Fruit fly (Drosophila melanogaster): ENCODE measurements around the gene EMC1.
A peak's percentile ranks its signal among the peaks of the same experiment; 100 is the strongest.

EMC1 gene

DNA sequence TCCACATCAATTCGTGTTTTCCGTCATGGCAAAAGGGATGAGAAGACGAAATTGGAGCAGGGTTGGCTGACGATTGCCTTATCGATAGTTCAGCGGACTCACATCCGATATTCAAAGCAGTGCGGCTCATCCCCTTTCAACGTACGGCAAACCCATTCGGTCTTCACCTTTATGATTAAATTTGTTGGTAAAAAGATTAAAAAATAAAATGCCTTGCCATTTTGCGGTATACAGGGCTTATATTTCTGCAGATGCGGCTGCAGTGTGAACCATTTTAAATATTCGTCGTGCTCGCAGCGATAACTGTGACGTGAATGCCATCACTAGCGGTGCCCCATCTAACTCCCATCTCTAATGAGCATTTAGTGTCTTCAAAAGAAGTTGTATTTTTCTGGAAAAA, at the start of gene EMC1, which contains the start of gene Taf7 (continued):
- TF ChIP-seq trem (tag; optimal IDR thresholded peaks at IDR 0.05) (peak; percentile 47), CG7987 (GFP tag; optimal IDR thresholded peaks at IDR 0.05) (no peak), Myb (GFP tag; optimal IDR thresholded peaks at IDR 0.05) (peak; percentile 56), CG13424 (tag; optimal IDR thresholded peaks at IDR 0.05) (peak; percentile 47), Aef1 (GFP tag; IDR thresholded peaks at IDR 0.05) (no peak), NFAT (GFP tag; IDR thresholded peaks at IDR 0.05) (no peak), CG11085 (GFP tag; IDR thresholded peaks at IDR 0.05) (no peak; the same call in 1 of the 2 replicates), MTF-1 (GFP tag; optimal IDR thresholded peaks at IDR 0.05; ENCODE audit: borderline replicate concordance) (no peak), al (GFP tag; IDR thresholded peaks at IDR 0.05) (0 out of 2 replicates have a peak, but pooled peaks have one; percentile 17), CG14667 (GFP tag; IDR thresholded peaks at IDR 0.05) (no peak), Sry-β (GFP tag; optimal IDR thresholded peaks at IDR 0.05) (peak; percentile 68), Atf-2 (GFP tag; optimal IDR thresholded peaks at IDR 0.05) (peak; percentile 27), croc (GFP tag; conservative IDR thresholded peaks at IDR 0.05) (no peak), Nf-YA (GFP tag; IDR thresholded peaks at IDR 0.05) (no peak), CG7271 (tag; optimal IDR thresholded peaks at IDR 0.05) (no peak), NfI (GFP tag; optimal IDR thresholded peaks at IDR 0.05) (no peak), pum (GFP tag; optimal IDR thresholded peaks at IDR 0.05) (peak; percentile 58), vnd (GFP tag; IDR thresholded peaks at IDR 0.05; ENCODE audit: partially characterized antibody) (peak; percentile 98), Xbp1 (GFP tag; optimal IDR thresholded peaks at IDR 0.05) (peak; percentile 56), Atf6 (GFP tag; IDR thresholded peaks at IDR 0.05) (no peak), CG43689 (GFP tag; IDR thresholded peaks at IDR 0.05) (no peak), zfh1 (GFP tag; IDR thresholded peaks at IDR 0.05) (no peak), CG3065 (GFP tag; optimal IDR thresholded peaks at IDR 0.05) (no peak), CG5953 (GFP tag; IDR thresholded peaks at IDR 0.05) (no peak), Dip2 (GFP tag; IDR thresholded peaks at IDR 0.05) (no peak), prd (optimal IDR thresholded peaks at IDR 0.05) (no peak), prd (GFP tag; IDR thresholded peaks at IDR 0.05) (peak; percentile 38; the same call in 1 of the 3 replicates), CG13296 (GFP tag; optimal IDR thresholded peaks at IDR 0.05) (no peak), CG1024 (GFP tag; IDR thresholded peaks at IDR 0.05) (no peak), lbe (GFP tag; optimal IDR thresholded peaks at IDR 0.05) (no peak), lab (GFP tag; optimal IDR thresholded peaks at IDR 0.05) (no peak), exex (tag; optimal IDR thresholded peaks at IDR 0.05) (no peak), gem (tag; optimal IDR thresholded peaks at IDR 0.05) (no peak), fd102C (GFP tag; optimal IDR thresholded peaks at IDR 0.05) (no peak), usp (GFP tag; optimal IDR thresholded peaks at IDR 0.05) (no peak), CG9876 (GFP tag; optimal IDR thresholded peaks at IDR 0.05) (peak; percentile 50), CG10979 (tag; optimal IDR thresholded peaks at IDR 0.05) (peak; percentile 31), dmrt11E (tag; optimal IDR thresholded peaks at IDR 0.05) (no peak), bcd (GFP tag; optimal IDR thresholded peaks at IDR 0.05) (no peak), CG30020 (tag; optimal IDR thresholded peaks at IDR 0.05) (peak; percentile 86), CG18619 (GFP tag; optimal IDR thresholded peaks at IDR 0.05) (no peak), CG10431 (GFP tag; optimal IDR thresholded peaks at IDR 0.05) (no peak), CG4404 (GFP tag; IDR thresholded peaks at IDR 0.05) (peak; percentile 51; the same call in 1 of the 2 replicates), sqz (GFP tag; optimal IDR thresholded peaks at IDR 0.05) (no peak), D (optimal IDR thresholded peaks at IDR 0.05) (no peak), D (GFP tag; optimal IDR thresholded peaks at IDR 0.05) (no peak), lola (GFP tag; optimal IDR thresholded peaks at IDR 0.05) (peak in 1 of 3 experiments; percentile 65), CG10959 (GFP tag; IDR thresholded peaks at IDR 0.05) (no peak), kni (GFP tag; optimal IDR thresholded peaks at IDR 0.05) (peak; percentile 99), da (GFP tag; optimal IDR thresholded peaks at IDR 0.05) (no peak), CG14710 (tag; optimal IDR thresholded peaks at IDR 0.05) (peak; percentile 76), nerfin-1 (tag; optimal IDR thresholded peaks at IDR 0.05) (no peak)

Measured in whole organism, embryonic.